Worm (Caenorhabditis elegans): ENCODE measurements around the gene elt-1.

- no peak for TF ChIP-seq ama-1 (optimal IDR thresholded peaks at IDR 0.05)
- no peak for TF ChIP-seq ama-1 (GFP tag; optimal IDR thresholded peaks at IDR 0.05)
- TF ChIP-seq dpl-1 (GFP tag; optimal IDR thresholded peaks at IDR 0.05), result no peak
- no peak for TF ChIP-seq unc-62 (GFP tag; optimal IDR thresholded peaks at IDR 0.05)
- TF ChIP-seq attf-6 (GFP tag; IDR thresholded peaks at IDR 0.05), result no peak
- no peak for TF ChIP-seq snpc-1.1 (tag; optimal IDR thresholded peaks at IDR 0.05; ENCODE audit: insufficient read depth)
- TF ChIP-seq T26A5.8 (tag; optimal IDR thresholded peaks at IDR 0.05), result no peak
- TF ChIP-seq pha-4 (tag; optimal IDR thresholded peaks at IDR 0.05), result no peak
These were observed 43.0 kb downstream of the elt-1 start, which contains the start of gene acc-1 for ce11 chrIV:9657753-9658152.
